Worm (Caenorhabditis elegans): ENCODE results near the gene mcm-3AP.
A peak's percentile ranks its signal among the peaks of the same experiment; 100 is the strongest.

Gene mcm-3AP

DNA sequence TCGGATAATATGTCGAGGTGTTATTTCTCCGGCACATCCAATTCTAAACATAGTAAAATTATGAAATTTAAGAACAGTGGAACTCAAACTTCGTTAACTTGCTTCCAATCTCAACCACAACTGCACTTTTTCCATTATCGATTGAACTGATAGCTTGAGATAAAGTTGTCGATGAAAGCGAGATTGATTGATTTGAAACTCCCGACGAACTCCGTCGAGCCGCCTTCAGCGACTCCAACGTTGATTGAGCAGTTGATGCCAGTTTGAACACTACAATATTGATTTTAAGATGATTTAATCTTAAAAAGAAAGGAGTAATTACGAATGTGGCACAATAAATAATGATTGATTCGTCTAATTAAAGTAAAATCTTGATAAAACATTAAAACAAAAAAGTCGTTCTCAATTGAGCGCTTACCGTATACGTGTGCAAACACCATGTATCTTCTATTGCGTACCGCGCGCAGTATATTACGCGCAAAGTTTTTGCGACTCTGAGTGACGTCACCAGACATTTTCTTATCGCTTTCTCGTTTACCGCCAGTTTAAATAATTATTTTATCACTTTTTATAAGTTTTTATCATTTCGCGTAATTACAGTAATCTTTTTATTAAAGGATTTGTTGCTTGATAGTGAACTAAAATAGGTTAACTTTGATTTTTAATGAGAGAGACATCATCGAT lies 46.1 kb upstream of the mcm-3AP start, which contains the start of gene arp-11 (continued):
- TF ChIP-seq pax-3 (tag; optimal IDR thresholded peaks at IDR 0.05) = no peak
- TF ChIP-seq lin-39 (tag; optimal IDR thresholded peaks at IDR 0.05) = no peak
- no peak for TF ChIP-seq aha-1 (tag; optimal IDR thresholded peaks at IDR 0.05)
- peak; percentile 97 to 99 for TF ChIP-seq lsy-2 (tag; optimal IDR thresholded peaks at IDR 0.05)
- TF ChIP-seq ets-5 (GFP tag; IDR thresholded peaks at IDR 0.05) = no peak
- no peak for TF ChIP-seq mab-9 (GFP tag; IDR thresholded peaks at IDR 0.05)
- TF ChIP-seq zip-4 (GFP tag; optimal IDR thresholded peaks at IDR 0.05) = no peak
- peak; percentile 40 for TF ChIP-seq nhr-77 (tag; optimal IDR thresholded peaks at IDR 0.05)
- peak; percentile 61 for TF ChIP-seq egl-13 (tag; optimal IDR thresholded peaks at IDR 0.05)
- no peak for TF ChIP-seq unc-30 (tag; optimal IDR thresholded peaks at IDR 0.05)
- peak; percentile 75 for TF ChIP-seq nhr-90 (tag; optimal IDR thresholded peaks at IDR 0.05; ENCODE audit: poor library complexity)
- no peak for TF ChIP-seq irx-1 (tag; optimal IDR thresholded peaks at IDR 0.05)
- peak; percentile 72 for TF ChIP-seq swsn-7 (tag; optimal IDR thresholded peaks at IDR 0.05)
- TF ChIP-seq ceh-88 (GFP tag; IDR thresholded peaks at IDR 0.05) = no peak
- no peak for TF ChIP-seq sox-4 (tag; optimal IDR thresholded peaks at IDR 0.05)
- TF ChIP-seq sptf-1 (tag; optimal IDR thresholded peaks at IDR 0.05) = no peak
- no peak for TF ChIP-seq ceh-8 (GFP tag; optimal IDR thresholded peaks at IDR 0.05)
- TF ChIP-seq xbp-1 (tag; optimal IDR thresholded peaks at IDR 0.05) = peak; percentile 77
- TF ChIP-seq lin-35 (GFP tag; optimal IDR thresholded peaks at IDR 0.05) = peak; percentile 81 to 88
- peak; percentile 70 for TF ChIP-seq skn-1 (tag; optimal IDR thresholded peaks at IDR 0.05)
- TF ChIP-seq nhr-84 (tag; optimal IDR thresholded peaks at IDR 0.05) = no peak
- no peak for TF ChIP-seq nhr-11 (tag; optimal IDR thresholded peaks at IDR 0.05)
- peak; percentile 94 for TF ChIP-seq F16B12.6 (tag; optimal IDR thresholded peaks at IDR 0.05)
- no peak for TF ChIP-seq pqm-1 (tag; optimal IDR thresholded peaks at IDR 0.05)
- TF ChIP-seq mep-1 (tag; optimal IDR thresholded peaks at IDR 0.05) = peak; percentile 85
- TF ChIP-seq lir-3 (tag; optimal IDR thresholded peaks at IDR 0.05; ENCODE audit: poor library complexity) = peak; percentile 35
- no peak for TF ChIP-seq ces-1 (GFP tag; optimal IDR thresholded peaks at IDR 0.05)
- peak; percentile 86 for TF ChIP-seq lin-14 (GFP tag; optimal IDR thresholded peaks at IDR 0.05)
- TF ChIP-seq isw-1 (GFP tag; IDR thresholded peaks at IDR 0.05) = peak; percentile 36
- TF ChIP-seq nhr-76 (tag; optimal IDR thresholded peaks at IDR 0.05) = no peak
- TF ChIP-seq tbx-2 (tag; optimal IDR thresholded peaks at IDR 0.05) = peak; percentile 64
- TF ChIP-seq nhr-47 (tag; optimal IDR thresholded peaks at IDR 0.05) = peak; percentile 74
- no peak for TF ChIP-seq grh-1 (GFP tag; IDR thresholded peaks at IDR 0.05)
- TF ChIP-seq pag-3 (tag; optimal IDR thresholded peaks at IDR 0.05; ENCODE audit: borderline replicate concordance, insufficient read depth) = no peak
- peak; percentile 77 for TF ChIP-seq unc-130 (tag; optimal IDR thresholded peaks at IDR 0.05)
- peak; percentile 57 for TF ChIP-seq mef-2 (tag; optimal IDR thresholded peaks at IDR 0.05)
- TF ChIP-seq ztf-11 (tag; optimal IDR thresholded peaks at IDR 0.05) = no peak
- no peak for TF ChIP-seq aly-2 (tag; optimal IDR thresholded peaks at IDR 0.05)
- TF ChIP-seq hlh-17 (GFP tag; optimal IDR thresholded peaks at IDR 0.05; ENCODE audit: borderline replicate concordance) = no peak
- TF ChIP-seq vab-15 (tag; optimal IDR thresholded peaks at IDR 0.05) = no peak
- no peak for TF ChIP-seq Y116A8C.19 (tag; optimal IDR thresholded peaks at IDR 0.05; ENCODE audit: borderline replicate concordance)
- TF ChIP-seq zag-1 (tag; optimal IDR thresholded peaks at IDR 0.05) = no peak

DNA sequence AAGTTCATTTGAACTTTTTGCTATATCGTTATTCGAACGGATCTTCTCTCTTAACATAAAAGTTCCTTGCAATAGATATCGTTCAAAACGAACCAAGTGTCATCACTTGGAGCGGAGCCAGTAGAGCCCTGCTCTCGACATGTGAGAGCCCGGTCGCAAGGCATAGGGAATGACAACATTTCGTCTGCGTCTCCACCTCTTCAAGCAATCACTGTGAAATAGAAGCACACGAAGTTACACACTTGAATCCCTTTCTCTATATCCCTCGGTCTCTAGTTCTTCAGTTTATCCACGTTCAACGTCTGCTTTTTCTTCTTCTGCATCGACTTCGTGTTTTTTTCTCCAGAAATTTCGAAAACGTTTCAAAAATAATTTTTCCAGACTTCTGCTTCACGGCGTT lies 45.1 kb upstream of the mcm-3AP start, which contains the start of gene C49H3.6:
C49H3.6 (plus strand) TSS at position 380 of the 400 bp plus-strand sequence.
- TF ChIP-seq lin-15B (tag; optimal IDR thresholded peaks at IDR 0.05) = no peak
- TF ChIP-seq xbp-1 (tag; optimal IDR thresholded peaks at IDR 0.05) = peak; percentile 5
- TF ChIP-seq mdl-1 (tag; optimal IDR thresholded peaks at IDR 0.05) = peak in 1 of 2 experiments; percentile 21
- TF ChIP-seq fos-1 (tag; optimal IDR thresholded peaks at IDR 0.05) = no peak
- no peak for TF ChIP-seq egl-13 (tag; optimal IDR thresholded peaks at IDR 0.05)
- peak; percentile 42 for TF ChIP-seq rnt-1 (tag; optimal IDR thresholded peaks at IDR 0.05)
- TF ChIP-seq lin-35 (GFP tag; optimal IDR thresholded peaks at IDR 0.05) = peak in 1 of 2 experiments; percentile 29
- TF ChIP-seq lin-14 (GFP tag; optimal IDR thresholded peaks at IDR 0.05) = peak; percentile 79
- peak; percentile 40 for TF ChIP-seq swsn-7 (tag; optimal IDR thresholded peaks at IDR 0.05)
- peak; percentile 5 for TF ChIP-seq ztf-4 (tag; optimal IDR thresholded peaks at IDR 0.05)
- no peak for TF ChIP-seq unc-62 (GFP tag; optimal IDR thresholded peaks at IDR 0.05)
- TF ChIP-seq tbx-2 (tag; optimal IDR thresholded peaks at IDR 0.05) = peak; percentile 6
- TF ChIP-seq lin-39 (tag; optimal IDR thresholded peaks at IDR 0.05) = no peak
- TF ChIP-seq mep-1 (tag; optimal IDR thresholded peaks at IDR 0.05) = peak; percentile 38
- peak; percentile 2 for TF ChIP-seq fkh-10 (GFP tag; optimal IDR thresholded peaks at IDR 0.05)
- no peak for TF ChIP-seq pag-3 (tag; optimal IDR thresholded peaks at IDR 0.05; ENCODE audit: borderline replicate concordance, insufficient read depth)
- TF ChIP-seq blmp-1 (tag; optimal IDR thresholded peaks at IDR 0.05) = no peak
- TF ChIP-seq unc-30 (tag; optimal IDR thresholded peaks at IDR 0.05) = no peak
- peak; percentile 55 for TF ChIP-seq nhr-71 (tag; optimal IDR thresholded peaks at IDR 0.05)
- peak; percentile 18; the same call in 1 of the 2 replicates for TF ChIP-seq isw-1 (GFP tag; IDR thresholded peaks at IDR 0.05)
- TF ChIP-seq mef-2 (tag; optimal IDR thresholded peaks at IDR 0.05) = no peak
- no peak for TF ChIP-seq nhr-77 (tag; optimal IDR thresholded peaks at IDR 0.05)

Measured in whole organism, L1 larva.